Fruit fly (Drosophila melanogaster) whole organism, adult: ENCODE data around the gene CG5376.

ENCODE experiments used
- CG11617 ChIP-seq: fragments of 200-800 bp; sonication (Bioruptor generic); optimal IDR thresholded peaks from 2 replicates; lab custom pipeline; 2017; ENCODE audit warnings: mild to moderate bottlenecking, missing biosample characterization, missing genetic modification reagents, missing genetic modification characterization
- CG12768 ChIP-seq: fragments of 200-800 bp; sonication (Bioruptor generic); optimal IDR thresholded peaks from 2 replicates; lab custom pipeline; 2017; ENCODE audit warnings: missing biosample characterization, missing genetic modification characterization, mild to moderate bottlenecking, moderate library complexity, missing genetic modification reagents
- CG14711 ChIP-seq: fragments of 200-800 bp; sonication (Bioruptor generic); optimal IDR thresholded peaks from 2 replicates; lab custom pipeline; 2018; ENCODE audit warnings: missing biosample characterization, mild to moderate bottlenecking, missing genetic modification characterization, moderate library complexity
- CG1620 ChIP-seq: fragments of 200-800 bp; sonication (Bioruptor generic); optimal IDR thresholded peaks from 2 replicates; lab custom pipeline; 2016; ENCODE audit warnings: missing biosample characterization, missing genetic modification characterization
- CG33017 ChIP-seq: fragments of 200-800 bp; sonication (Bioruptor generic); optimal IDR thresholded peaks from 2 replicates; lab custom pipeline; 2018; ENCODE audit warnings: missing biosample characterization, mild to moderate bottlenecking, missing genetic modification characterization, moderate library complexity
- CG5204 ChIP-seq: fragments of 200-800 bp; sonication (Bioruptor generic); optimal IDR thresholded peaks from 2 replicates; lab custom pipeline; 2016; ENCODE audit warnings: missing biosample characterization, missing genetic modification characterization
- CG7045 ChIP-seq: fragments of 200-800 bp; sonication (Bioruptor generic); optimal IDR thresholded peaks from 2 replicates; lab custom pipeline; 2017; ENCODE audit warnings: missing biosample characterization, mild to moderate bottlenecking, missing genetic modification characterization
- CG7101 ChIP-seq: fragments of 200-800 bp; sonication (Bioruptor generic); optimal IDR thresholded peaks from 2 replicates; lab custom pipeline; 2018; ENCODE audit warnings: missing biosample characterization, mild to moderate bottlenecking, missing genetic modification characterization, moderate library complexity
- Clk ChIP-seq: fragments of 200-800 bp; sonication (Bioruptor generic); optimal IDR thresholded peaks from 2 replicates; lab custom pipeline; 2017; ENCODE audit warnings: missing biosample characterization, missing genetic modification characterization
- Crg-1 ChIP-seq: fragments of 200-800 bp; sonication (Bioruptor generic); optimal IDR thresholded peaks from 2 replicates; lab custom pipeline; 2016; ENCODE audit warnings: missing biosample characterization, missing genetic modification characterization
- Hr96 ChIP-seq: fragments of 200-800 bp; sonication (Bioruptor generic); optimal IDR thresholded peaks from 2 replicates; lab custom pipeline; 2016; ENCODE audit warnings: missing biosample characterization, missing genetic modification characterization
- Mnt ChIP-seq: fragments of 200-800 bp; sonication (Bioruptor generic); optimal IDR thresholded peaks from 2 replicates; lab custom pipeline; 2016; ENCODE audit warnings: missing biosample characterization, mild to moderate bottlenecking, missing genetic modification characterization
- bab1 ChIP-seq: fragments of 200-800 bp; sonication (Bioruptor generic); optimal IDR thresholded peaks from 3 replicates; lab custom pipeline; 2019; ENCODE audit warnings: missing biosample characterization, mild to moderate bottlenecking, missing genetic modification characterization, moderate library complexity
- cic ChIP-seq: fragments of 200-800 bp; sonication (Bioruptor generic); optimal IDR thresholded peaks from 2 replicates; lab custom pipeline; 2017; ENCODE audit warnings: missing biosample characterization, mild to moderate bottlenecking, missing genetic modification characterization, moderate library complexity
- cnc ChIP-seq, 2 experiments: fragments of >200 bp; optimal IDR thresholded peaks; 2 replicates each; lab custom pipeline; 2017
- kay ChIP-seq: fragments of 200-800 bp; sonication (Bioruptor generic); peaks from one replicate; lab custom pipeline; 2016; ENCODE audit warnings: missing biosample characterization, missing genetic modification characterization, borderline replicate concordance
- ovo ChIP-seq: fragments of 200-800 bp; sonication (Bioruptor generic); optimal IDR thresholded peaks from 2 replicates; lab custom pipeline; 2016; ENCODE audit warnings: missing biosample characterization, missing genetic modification characterization
- pad ChIP-seq: fragments of 200-800 bp; sonication (Bioruptor generic); optimal IDR thresholded peaks from 3 replicates; lab custom pipeline; 2017; ENCODE audit warnings: missing biosample characterization, missing genetic modification characterization, mild to moderate bottlenecking, moderate library complexity, missing genetic modification reagents
- tj ChIP-seq: fragments of 200-800 bp; sonication (Bioruptor generic); optimal IDR thresholded peaks from 3 replicates; lab custom pipeline; 2017; ENCODE audit warnings: missing biosample characterization, mild to moderate bottlenecking, missing genetic modification characterization, moderate library complexity
- toe ChIP-seq: fragments of 200-800 bp; sonication (Bioruptor generic); optimal IDR thresholded peaks from 2 replicates; lab custom pipeline; 2016; ENCODE audit warnings: missing biosample characterization, missing genetic modification characterization

CG5376 gene

DNA sequence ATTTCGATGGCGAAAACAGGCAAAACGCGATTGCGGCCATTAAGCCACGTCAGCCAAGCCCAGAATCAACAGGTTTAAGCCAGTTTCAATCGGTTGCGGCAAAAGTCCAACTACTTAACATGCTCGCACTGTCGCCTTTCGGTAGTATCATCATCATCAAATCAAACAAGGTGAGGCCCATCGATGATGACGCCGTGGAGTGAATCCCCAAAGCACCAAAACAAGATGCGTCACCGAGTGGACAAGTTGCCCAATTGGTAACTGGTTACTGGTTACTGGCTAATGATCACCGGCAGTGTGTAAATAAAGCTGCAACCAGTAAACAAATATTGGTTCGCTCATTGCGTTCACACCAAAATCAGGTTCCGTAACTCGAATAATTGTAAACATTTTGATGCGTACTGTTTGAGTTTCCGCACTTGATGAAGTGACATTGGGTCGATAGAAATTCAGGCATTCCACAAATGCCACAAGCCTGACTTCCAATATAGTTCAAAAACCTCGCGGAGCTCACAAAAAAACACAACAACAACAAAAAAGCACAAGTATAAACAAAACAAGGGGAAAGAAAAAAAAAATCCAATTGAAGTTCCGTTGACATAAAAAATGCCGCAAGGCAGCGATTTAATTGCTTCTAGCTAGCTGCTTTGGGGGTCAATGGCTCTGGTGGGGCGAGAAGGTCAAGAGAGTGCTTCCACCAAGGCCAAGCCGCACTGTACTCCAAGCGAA is 35.8 kb upstream of the CG5376 start:
- TF ChIP-seq Hr96 (no peak), CG11617 (GFP tag; lab: Kevin White, UChicago) (no peak), ovo (GFP tag; lab: Kevin White, UChicago) (peak; percentile 13), Mnt (GFP tag; lab: Kevin White, UChicago) (no peak), tj (no peak), CG7045 (GFP tag; lab: Kevin White, UChicago) (no peak)

DNA sequence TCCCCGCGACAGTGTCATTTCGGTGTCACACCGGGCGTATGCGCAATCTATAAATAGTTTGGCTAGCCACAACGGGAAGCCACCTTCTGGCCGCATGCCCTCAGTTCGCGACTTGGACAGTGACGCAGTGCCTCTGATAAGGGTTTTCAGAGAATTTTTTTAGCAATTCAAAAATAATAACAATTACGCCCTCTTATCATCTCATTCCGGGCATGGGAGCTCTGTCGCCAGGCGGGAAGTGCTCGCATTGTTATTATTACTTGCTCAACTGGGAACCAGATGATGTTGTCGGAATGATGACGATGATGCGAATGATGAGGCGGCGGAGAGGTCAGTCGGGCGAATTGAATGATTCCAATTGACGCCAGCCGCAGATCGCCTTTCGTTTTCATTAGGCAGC is 34.1 kb upstream of the CG5376 start:
- TF ChIP-seq cic (GFP tag; lab: Kevin White, UChicago) = peak; percentile 23
- no peak for TF ChIP-seq Mnt (GFP tag; lab: Kevin White, UChicago)
- TF ChIP-seq CG5204 (GFP tag; lab: Kevin White, UChicago) = peak; percentile 35

DNA sequence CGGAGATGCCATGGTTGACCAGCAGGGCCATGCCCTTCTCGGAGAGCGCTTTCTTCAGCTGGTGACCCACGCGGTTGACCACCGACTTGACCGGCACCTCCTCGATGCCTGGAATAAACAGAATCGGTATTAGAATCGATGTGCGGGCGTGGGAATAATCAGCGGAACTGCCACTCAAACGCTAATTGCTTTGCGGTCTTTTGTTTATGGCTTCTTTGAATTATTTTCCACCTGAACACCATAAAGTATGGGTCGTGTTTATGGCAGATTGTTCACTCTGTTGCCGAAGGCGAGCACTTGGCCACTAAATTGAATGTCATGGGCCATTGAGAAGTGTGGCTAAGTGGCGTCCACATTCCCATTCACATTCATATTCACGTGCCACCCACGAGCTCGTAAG is 33.3 kb upstream of the CG5376 start:
- TF ChIP-seq CG11617 (GFP tag; lab: Kevin White, UChicago) (no peak), CG1620 (GFP tag; lab: Kevin White, UChicago) (no peak), ovo (GFP tag; lab: Kevin White, UChicago) (no peak), CG5204 (GFP tag; lab: Kevin White, UChicago) (no peak), kay (no peak), cnc (optimal IDR thresholded peaks at IDR 0.05; lab: Kevin White, UChicago) (no peak), Clk (GFP tag; lab: Kevin White, UChicago) (no peak), bab1 (GFP tag; lab: Kevin White, UChicago) (no peak), CG12768 (GFP tag; lab: Kevin White, UChicago) (no peak), Hr96 (no peak), CG14711 (tag; lab: Kevin White, UChicago) (no peak), toe (GFP tag; lab: Kevin White, UChicago) (no peak)

DNA sequence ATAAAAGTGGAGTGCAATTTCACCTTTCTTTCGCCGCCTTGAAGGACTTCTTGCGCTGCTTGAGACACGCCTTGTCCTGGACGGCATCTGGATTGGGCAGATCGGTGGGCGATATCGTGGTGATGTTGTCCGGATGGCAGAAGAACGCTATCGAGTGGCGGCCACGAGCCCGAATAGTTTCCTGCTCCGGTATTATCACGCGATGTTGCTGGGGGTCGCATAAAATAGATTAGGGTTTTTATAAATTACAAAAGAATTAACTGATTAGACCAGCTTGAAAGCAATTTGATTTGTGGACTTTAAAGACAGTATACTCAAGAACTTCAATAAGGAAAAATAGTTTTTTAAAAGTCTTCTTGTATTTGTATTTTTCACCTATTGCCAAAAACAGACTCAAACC is 31.7 kb upstream of the CG5376 start:
- TF ChIP-seq CG33017 (tag; lab: Kevin White, UChicago) (no peak), pad (GFP tag; lab: Kevin White, UChicago) (no peak), CG12768 (GFP tag; lab: Kevin White, UChicago) (no peak), toe (GFP tag; lab: Kevin White, UChicago) (no peak), Mnt (GFP tag; lab: Kevin White, UChicago) (no peak), Hr96 (no peak), cnc (optimal IDR thresholded peaks at IDR 0.05; lab: Kevin White, UChicago) (no peak), bab1 (GFP tag; lab: Kevin White, UChicago) (no peak), cic (GFP tag; lab: Kevin White, UChicago) (no peak), ovo (GFP tag; lab: Kevin White, UChicago) (no peak), CG7101 (tag; lab: Kevin White, UChicago) (no peak), CG7045 (GFP tag; lab: Kevin White, UChicago) (no peak), CG1620 (GFP tag; lab: Kevin White, UChicago) (no peak), CG5204 (GFP tag; lab: Kevin White, UChicago) (no peak), tj (no peak), CG14711 (tag; lab: Kevin White, UChicago) (no peak), CG11617 (GFP tag; lab: Kevin White, UChicago) (no peak), Clk (GFP tag; lab: Kevin White, UChicago) (no peak), kay (no peak)

DNA sequence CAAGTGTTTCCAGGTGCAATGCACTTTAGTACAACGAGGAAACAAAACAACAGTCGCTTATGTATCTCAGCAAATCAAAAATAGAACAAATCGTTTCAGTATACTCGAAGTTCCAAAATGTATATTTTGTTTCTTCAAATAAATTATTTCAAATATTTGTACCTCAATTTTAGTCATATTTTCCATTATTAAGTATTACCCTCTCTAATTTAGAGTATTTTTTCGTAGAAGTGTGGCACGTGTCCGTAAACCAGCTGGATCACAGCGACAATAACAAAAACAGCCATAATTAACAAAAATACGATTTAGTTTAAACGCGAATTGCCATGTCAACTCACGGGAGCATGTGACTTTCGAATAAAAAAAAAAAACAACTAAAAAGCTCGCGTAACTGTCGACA is 30.0 kb upstream of the CG5376 start:
- peak; percentile 95 for TF ChIP-seq kay
- TF ChIP-seq CG33017 (tag; lab: Kevin White, UChicago) = no peak
- no peak for TF ChIP-seq CG14711 (tag; lab: Kevin White, UChicago)
- no peak for TF ChIP-seq pad (GFP tag; lab: Kevin White, UChicago)

DNA sequence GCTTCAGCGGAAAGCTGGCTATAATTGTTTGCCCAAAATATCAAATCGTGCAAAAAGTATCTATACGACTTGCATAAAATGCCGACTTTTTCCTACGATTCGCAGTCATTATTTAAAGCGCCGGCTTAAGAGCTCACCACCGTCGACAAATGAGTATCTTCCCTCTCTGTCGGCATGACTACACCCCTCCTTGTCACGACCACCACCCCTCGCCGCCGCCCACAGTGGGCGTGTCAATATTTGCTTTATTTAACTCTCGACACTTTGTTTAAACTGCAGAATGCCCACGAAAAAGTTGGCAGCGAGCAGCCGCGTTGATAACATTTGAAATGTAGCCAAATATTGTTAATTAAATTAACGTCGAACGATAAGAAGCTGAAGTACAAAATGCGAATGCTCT is 29.5 kb upstream of the CG5376 start:
- TF ChIP-seq Mnt (GFP tag; lab: Kevin White, UChicago) (peak; percentile 20), CG1620 (GFP tag; lab: Kevin White, UChicago) (peak; percentile 42), Crg-1 (GFP tag; lab: Kevin White, UChicago) (peak; percentile 62), CG12768 (GFP tag; lab: Kevin White, UChicago) (peak; percentile 50), kay (no peak), CG7045 (GFP tag; lab: Kevin White, UChicago) (peak; percentile 65), CG5204 (GFP tag; lab: Kevin White, UChicago) (peak; percentile 6), pad (GFP tag; lab: Kevin White, UChicago) (peak; percentile 25), CG14711 (tag; lab: Kevin White, UChicago) (no peak), cnc (optimal IDR thresholded peaks at IDR 0.05; lab: Kevin White, UChicago) (no peak), bab1 (GFP tag; lab: Kevin White, UChicago) (no peak), CG33017 (tag; lab: Kevin White, UChicago) (peak; percentile 32), Clk (GFP tag; lab: Kevin White, UChicago) (no peak), toe (GFP tag; lab: Kevin White, UChicago) (no peak), CG11617 (GFP tag; lab: Kevin White, UChicago) (peak; percentile 44), CG7101 (tag; lab: Kevin White, UChicago) (peak; percentile 54), Hr96 (no peak), tj (peak; percentile 18), ovo (GFP tag; lab: Kevin White, UChicago) (no peak), cic (GFP tag; lab: Kevin White, UChicago) (peak; percentile 58)
